Worm (Caenorhabditis elegans) whole organism, early embryonic: ENCODE results near the gene sre-43.

Experiments used
- B0310.2 ChIP-seq: sonication (generic microtip); optimal IDR thresholded peaks from 2 replicates; lab custom pipeline; 2016; ENCODE audit warnings: mild to moderate bottlenecking, missing genetic modification characterization, missing compliant biosample characterization
- F13C5.2 ChIP-seq: sonication (generic microtip); optimal IDR thresholded peaks from 2 replicates; lab custom pipeline; 2017; ENCODE audit warnings: mild to moderate bottlenecking, missing genetic modification characterization, inconsistent platforms, missing compliant biosample characterization
- aly-1 ChIP-seq: sonication (generic microtip); optimal IDR thresholded peaks from 2 replicates; lab custom pipeline; 2016; ENCODE audit warnings: missing genetic modification characterization, missing compliant biosample characterization
- ama-1 ChIP-seq: fragments of 150-350 bp; optimal IDR thresholded peaks from 2 replicates; lab custom pipeline; 2014
- ceh-13 ChIP-seq: fragments of 200-800 bp; sonication (Bioruptor generic); optimal IDR thresholded peaks from 2 replicates; lab custom pipeline; 2018; ENCODE audit warnings: mild to moderate bottlenecking, missing genetic modification characterization, missing compliant biosample characterization
- ceh-36 ChIP-seq: sonication (generic microtip); optimal IDR thresholded peaks from 2 replicates; lab custom pipeline; 2016; ENCODE audit warnings: missing genetic modification characterization, inconsistent platforms, missing compliant biosample characterization
- ets-7 ChIP-seq: sonication (generic microtip); optimal IDR thresholded peaks from 2 replicates; lab custom pipeline; 2016; ENCODE audit warnings: missing genotype, missing genetic modification characterization, missing compliant biosample characterization
- flt-1 ChIP-seq: fragments of 200-800 bp; sonication (Bioruptor generic); IDR thresholded peaks from 2 replicates; pipeline ENCODE4 v1.3.6; 2022; ENCODE audit warnings: missing genetic modification characterization, missing compliant biosample characterization
- hmbx-1 ChIP-seq: sonication (generic microtip); optimal IDR thresholded peaks from 2 replicates; lab custom pipeline; 2016; ENCODE audit warnings: mild to moderate bottlenecking, missing genetic modification characterization, missing compliant biosample characterization
- hmg-4 ChIP-seq: fragments of 200-800 bp; sonication (Bioruptor generic); optimal IDR thresholded peaks from 2 replicates; lab custom pipeline; 2018; ENCODE audit warnings: mild to moderate bottlenecking, missing genetic modification characterization, missing compliant biosample characterization
- hnd-1 ChIP-seq: sonication (generic microtip); optimal IDR thresholded peaks from 2 replicates; lab custom pipeline; 2016; ENCODE audit warnings: missing genetic modification characterization, missing compliant biosample characterization
- pes-1 ChIP-seq: fragments of 200-800 bp; sonication (Bioruptor generic); IDR thresholded peaks from 2 replicates; pipeline ENCODE4 v1.3.6; 2022; ENCODE audit warnings: missing genetic modification reagents, missing genetic modification characterization, missing compliant biosample characterization
- scrt-1 ChIP-seq: fragments of 200-800 bp; sonication (Bioruptor generic); IDR thresholded peaks from 2 replicates; pipeline ENCODE4 v1.3.6; 2022; ENCODE audit warnings: missing genetic modification characterization, missing compliant biosample characterization
- sea-1 ChIP-seq: fragments of 200-800 bp; sonication (Bioruptor generic); conservative IDR thresholded peaks from 2 replicates; pipeline ENCODE4 v1.3.6; 2022; ENCODE audit warnings: missing genetic modification characterization, missing compliant biosample characterization
- tbx-11 ChIP-seq: fragments of 200-800 bp; sonication (Bioruptor generic); IDR thresholded peaks from 2 replicates; pipeline ENCODE4 v1.3.6; 2022; ENCODE audit warnings: missing genetic modification characterization, missing compliant biosample characterization
- tbx-37 ChIP-seq: fragments of 200-800 bp; sonication (Bioruptor generic); conservative IDR thresholded peaks from 2 replicates; pipeline ENCODE4 v1.3.6; 2022; ENCODE audit warnings: missing genetic modification reagents, missing genetic modification characterization, missing compliant biosample characterization
- tra-4 ChIP-seq: sonication (generic microtip); optimal IDR thresholded peaks from 2 replicates; lab custom pipeline; 2017; ENCODE audit warnings: missing genetic modification characterization, missing compliant biosample characterization

sre-43 gene

DNA sequence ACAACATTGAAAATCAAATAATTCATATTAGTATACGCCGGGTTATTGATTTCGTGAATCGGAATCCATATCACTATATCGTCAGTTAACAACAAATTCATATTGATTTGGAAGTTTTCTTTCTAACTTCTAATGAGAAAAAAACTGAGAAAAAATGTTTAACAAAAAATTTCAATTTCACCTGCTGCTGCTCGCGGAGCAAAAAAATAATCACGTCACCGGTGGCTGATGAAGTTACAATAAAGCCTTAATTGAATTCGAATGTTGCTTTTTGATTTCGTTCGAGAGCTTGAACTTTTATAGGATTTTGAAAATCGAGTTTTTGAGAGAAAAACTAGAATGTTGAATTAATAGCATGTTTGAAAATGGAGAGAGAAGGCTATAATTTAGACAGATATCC is at the start of gene sre-43:
TSS of gene sre-43 (minus strand) at position 101 of the 400 bp plus-strand sequence.
- TF ChIP-seq flt-1 (GFP tag; lab: Robert Waterston, UW) = no peak
- no peak for TF ChIP-seq hmbx-1
- TF ChIP-seq aly-1 = no peak
- TF ChIP-seq sea-1 (GFP tag; lab: Robert Waterston, UW) = no peak
- no peak for TF ChIP-seq ceh-36 (tag; lab: Kevin White, UChicago)
- no peak for TF ChIP-seq B0310.2 (tag; lab: Kevin White, UChicago)
- no peak for TF ChIP-seq hnd-1
- TF ChIP-seq tbx-37 (GFP tag; lab: Robert Waterston, UW) = no peak
- no peak for TF ChIP-seq ets-7
- no peak for TF ChIP-seq ama-1 (lab: Kevin White, UChicago)
- TF ChIP-seq ceh-13 (GFP tag; lab: Kevin White, UChicago) = no peak
- no peak for TF ChIP-seq hmg-4 (GFP tag; lab: Kevin White, UChicago)
- no peak for TF ChIP-seq tbx-11 (GFP tag; lab: Robert Waterston, UW)
- TF ChIP-seq F13C5.2 (tag; lab: Kevin White, UChicago) = no peak
- TF ChIP-seq tra-4 (tag; lab: Kevin White, UChicago) = no peak

DNA sequence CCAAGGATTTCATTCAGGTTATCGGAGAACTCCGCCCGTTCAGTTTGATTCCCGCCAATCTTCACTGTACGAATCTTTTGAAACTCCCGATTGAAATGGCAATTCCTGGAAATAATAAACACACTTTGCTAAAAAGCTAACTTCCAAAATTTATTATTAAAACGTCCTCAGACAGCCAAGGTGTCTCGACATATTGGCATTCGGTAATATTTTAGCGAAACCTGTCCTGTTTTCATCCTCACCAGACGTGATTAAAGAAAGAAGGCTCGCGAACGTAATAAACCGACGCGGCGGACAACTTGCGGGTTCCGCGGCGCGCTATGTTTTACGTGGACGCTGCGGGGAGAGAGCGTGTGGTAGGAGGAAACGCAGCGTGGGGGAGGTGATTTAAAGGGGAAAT is 49.3 kb upstream of the sre-43 start:
- no peak for TF ChIP-seq ceh-13 (GFP tag; lab: Kevin White, UChicago)
- TF ChIP-seq flt-1 (GFP tag; lab: Robert Waterston, UW) = no peak
- TF ChIP-seq tbx-11 (GFP tag; lab: Robert Waterston, UW) = no peak
- peak; percentile 78 for TF ChIP-seq ama-1 (lab: Kevin White, UChicago)
- TF ChIP-seq B0310.2 (tag; lab: Kevin White, UChicago) = no peak
- no peak for TF ChIP-seq ceh-36 (tag; lab: Kevin White, UChicago)
- TF ChIP-seq aly-1 = no peak
- TF ChIP-seq tbx-37 (GFP tag; lab: Robert Waterston, UW) = no peak
- TF ChIP-seq scrt-1 = no peak
- TF ChIP-seq hmg-4 (GFP tag; lab: Kevin White, UChicago) = peak; percentile 68
- no peak for TF ChIP-seq pes-1 (GFP tag; lab: Robert Waterston, UW)
- peak; percentile 24 for TF ChIP-seq F13C5.2 (tag; lab: Kevin White, UChicago)

DNA sequence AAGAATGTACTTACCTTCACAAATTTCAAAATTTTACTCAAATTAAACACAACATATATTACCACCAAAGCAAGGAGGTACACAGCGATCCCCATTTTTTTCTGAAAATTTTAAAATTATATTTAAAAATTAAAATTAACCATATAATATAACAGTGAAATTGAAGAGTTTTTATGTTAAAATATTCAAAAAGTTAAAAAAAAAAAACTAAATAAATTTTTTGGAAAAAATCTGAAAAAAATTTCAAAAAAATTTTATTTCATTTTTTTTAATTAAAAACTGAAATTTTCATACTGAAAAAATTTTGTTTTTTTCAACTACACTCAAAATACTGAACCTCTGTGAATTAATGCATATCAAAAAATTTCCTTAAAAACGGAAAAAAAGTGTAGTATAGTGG is 48.0 kb upstream of the sre-43 start, which contains the start of gene cyp-37A1:
TSS of gene cyp-37A1 (minus strand) at position 101 of the 400 bp plus-strand sequence.
- TF ChIP-seq B0310.2 (tag; lab: Kevin White, UChicago) = no peak
- no peak for TF ChIP-seq pes-1 (GFP tag; lab: Robert Waterston, UW)
- TF ChIP-seq hnd-1 = no peak

DNA sequence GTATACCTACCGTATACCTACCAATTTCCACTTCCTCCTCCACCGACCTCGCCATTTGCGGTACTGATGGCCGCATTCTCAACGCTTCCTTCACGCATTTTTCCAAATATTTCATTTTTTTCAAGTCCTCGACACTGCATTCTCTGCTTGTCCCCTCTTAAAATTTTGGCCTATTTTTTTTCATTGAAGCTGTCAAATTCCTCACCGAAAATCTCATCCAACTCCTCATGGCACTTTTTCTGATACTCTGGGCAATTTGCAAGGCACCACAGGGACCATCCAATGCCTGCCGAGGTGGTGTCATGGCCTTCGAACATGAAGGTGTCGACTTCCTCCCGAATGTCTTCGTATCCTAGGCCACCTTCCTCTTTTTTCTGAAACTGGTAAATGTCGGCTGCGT is 45.8 kb upstream of the sre-43 start:
- TF ChIP-seq tbx-37 (GFP tag; lab: Robert Waterston, UW) (no peak), ceh-36 (tag; lab: Kevin White, UChicago) (no peak), F13C5.2 (tag; lab: Kevin White, UChicago) (no peak), hmg-4 (GFP tag; lab: Kevin White, UChicago) (no peak), aly-1 (no peak), flt-1 (GFP tag; lab: Robert Waterston, UW) (no peak), ceh-13 (GFP tag; lab: Kevin White, UChicago) (no peak), ets-7 (no peak), hnd-1 (no peak), hmbx-1 (no peak), B0310.2 (tag; lab: Kevin White, UChicago) (no peak), tbx-11 (GFP tag; lab: Robert Waterston, UW) (no peak)

DNA sequence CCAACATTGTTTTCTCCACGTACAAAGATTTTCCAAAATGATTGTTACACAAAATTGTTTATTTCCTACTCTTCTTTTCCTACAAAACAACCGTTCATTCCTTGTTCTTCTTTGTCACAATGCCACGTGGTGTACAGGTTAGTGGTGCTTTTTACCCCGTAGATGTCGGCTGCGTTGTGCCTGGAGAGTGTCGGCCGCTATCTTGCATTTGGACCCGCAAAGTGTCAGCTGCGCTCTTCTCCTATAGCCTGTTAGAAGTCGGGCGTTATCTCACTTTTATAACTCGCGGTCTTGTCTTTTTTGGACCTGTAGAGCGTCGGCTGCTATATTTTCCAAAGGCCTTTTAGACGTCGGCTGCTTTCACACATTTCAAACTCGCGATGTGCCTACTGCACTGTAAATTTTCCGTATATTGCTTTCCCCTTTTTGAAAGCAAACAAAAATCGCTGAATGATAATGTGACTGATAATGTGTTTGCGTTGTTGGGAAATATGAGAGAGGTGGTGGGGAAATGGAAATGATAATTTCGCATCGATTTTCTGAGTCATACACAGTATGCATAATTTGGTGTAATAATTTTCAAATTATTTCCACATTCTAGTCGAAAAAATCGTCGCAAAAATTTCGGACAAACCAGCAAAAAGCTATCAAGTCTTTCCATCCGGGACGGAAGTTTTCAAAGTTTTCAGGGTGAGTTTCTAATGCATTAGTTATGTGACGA is 41.9 kb upstream of the sre-43 start, which contains the start of gene F01D5.8:
TSS of gene F01D5.8 (plus strand) at position 51 of the 721 bp plus-strand sequence.
- no peak for TF ChIP-seq B0310.2 (tag; lab: Kevin White, UChicago)
- TF ChIP-seq pes-1 (GFP tag; lab: Robert Waterston, UW) = no peak

ce11 chrII:14008359-14008758 is 39.5 kb upstream of the sre-43 start, which contains the start of gene F01D5.7:
TSS of gene F01D5.7 (plus strand) at chrII:14008659.
- TF ChIP-seq F13C5.2 (tag; lab: Kevin White, UChicago) = no peak
- no peak for TF ChIP-seq flt-1 (GFP tag; lab: Robert Waterston, UW)
- no peak for TF ChIP-seq hnd-1

ce11 chrII:14006210-14006609 is 37.3 kb upstream of the sre-43 start, which contains the start of gene F01D5.6:
TSS of gene F01D5.6 (plus strand) at chrII:14006510.
- TF ChIP-seq ama-1 (lab: Kevin White, UChicago) = no peak
- no peak for TF ChIP-seq pes-1 (GFP tag; lab: Robert Waterston, UW)
- no peak for TF ChIP-seq sea-1 (GFP tag; lab: Robert Waterston, UW)
- TF ChIP-seq hmg-4 (GFP tag; lab: Kevin White, UChicago) = no peak
- no peak for TF ChIP-seq tra-4 (tag; lab: Kevin White, UChicago)
- no peak for TF ChIP-seq tbx-37 (GFP tag; lab: Robert Waterston, UW)
- TF ChIP-seq flt-1 (GFP tag; lab: Robert Waterston, UW) = no peak
- no peak for TF ChIP-seq B0310.2 (tag; lab: Kevin White, UChicago)
- TF ChIP-seq F13C5.2 (tag; lab: Kevin White, UChicago) = no peak
- TF ChIP-seq ceh-13 (GFP tag; lab: Kevin White, UChicago) = no peak
- TF ChIP-seq hmbx-1 = no peak
- no peak for TF ChIP-seq ets-7
- TF ChIP-seq ceh-36 (tag; lab: Kevin White, UChicago) = no peak
- no peak for TF ChIP-seq aly-1

- TF ChIP-seq ceh-36 (tag; lab: Kevin White, UChicago) (no peak), ama-1 (lab: Kevin White, UChicago) (no peak), tra-4 (tag; lab: Kevin White, UChicago) (no peak), tbx-11 (GFP tag; lab: Robert Waterston, UW) (no peak), B0310.2 (tag; lab: Kevin White, UChicago) (no peak), hnd-1 (no peak), F13C5.2 (tag; lab: Kevin White, UChicago) (no peak), pes-1 (GFP tag; lab: Robert Waterston, UW) (no peak), hmbx-1 (no peak), sea-1 (GFP tag; lab: Robert Waterston, UW) (no peak), ets-7 (no peak), scrt-1 (no peak), flt-1 (GFP tag; lab: Robert Waterston, UW) (no peak), tbx-37 (GFP tag; lab: Robert Waterston, UW) (no peak), hmg-4 (GFP tag; lab: Kevin White, UChicago) (no peak)
These were observed 36.3 kb upstream of the sre-43 start for ce11 chrII:14005183-14005582.
